Worm (Caenorhabditis elegans): ENCODE data around the gene lsm-4.

Gene lsm-4

DNA sequence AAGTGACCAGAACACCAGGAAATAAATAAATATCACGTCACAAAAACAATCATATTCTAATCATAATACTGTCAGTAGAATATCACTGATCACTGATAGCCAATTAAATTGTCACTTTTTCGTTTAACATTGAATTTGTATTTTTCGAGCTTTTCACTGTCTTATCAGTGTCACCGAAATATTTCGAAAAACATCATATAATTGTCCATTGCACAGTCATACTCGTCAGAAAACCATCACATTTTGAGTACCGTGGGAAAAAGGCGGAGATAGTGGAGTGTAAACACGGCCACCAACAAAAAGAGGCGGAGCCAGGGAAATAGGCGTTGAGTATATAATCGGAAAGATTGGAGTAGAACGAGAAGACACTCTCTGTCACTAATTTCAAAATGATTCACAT lies 24.3 kb upstream of the lsm-4 start:
- TF ChIP-seq nfya-1 (tag; optimal IDR thresholded peaks at IDR 0.05) (no peak), pag-3 (tag; optimal IDR thresholded peaks at IDR 0.05; ENCODE audit: borderline replicate concordance) (no peak), zip-5 (tag; optimal IDR thresholded peaks at IDR 0.05) (no peak), dmd-4 (tag; optimal IDR thresholded peaks at IDR 0.05; ENCODE audit: borderline replicate concordance) (no peak), odd-2 (tag; optimal IDR thresholded peaks at IDR 0.05) (no peak), syd-9 (tag; optimal IDR thresholded peaks at IDR 0.05) (no peak), F13H6.1 (tag; optimal IDR thresholded peaks at IDR 0.05) (no peak), hlh-8 (tag; optimal IDR thresholded peaks at IDR 0.05) (no peak), fkh-10 (GFP tag; optimal IDR thresholded peaks at IDR 0.05) (no peak), mec-3 (tag; optimal IDR thresholded peaks at IDR 0.05; ENCODE audit: borderline replicate concordance) (no peak), tbx-2 (tag; optimal IDR thresholded peaks at IDR 0.05) (no peak), unc-42 (tag; optimal IDR thresholded peaks at IDR 0.05) (no peak), pax-1 (tag; optimal IDR thresholded peaks at IDR 0.05) (no peak), lim-6 (tag; optimal IDR thresholded peaks at IDR 0.05) (no peak), hlh-6 (tag; optimal IDR thresholded peaks at IDR 0.05) (no peak), K09A11.1 (tag; optimal IDR thresholded peaks at IDR 0.05; ENCODE audit: insufficient read depth) (no peak), madf-2 (tag; optimal IDR thresholded peaks at IDR 0.05) (no peak), sox-2 (GFP tag; IDR thresholded peaks at IDR 0.05) (no peak)

DNA sequence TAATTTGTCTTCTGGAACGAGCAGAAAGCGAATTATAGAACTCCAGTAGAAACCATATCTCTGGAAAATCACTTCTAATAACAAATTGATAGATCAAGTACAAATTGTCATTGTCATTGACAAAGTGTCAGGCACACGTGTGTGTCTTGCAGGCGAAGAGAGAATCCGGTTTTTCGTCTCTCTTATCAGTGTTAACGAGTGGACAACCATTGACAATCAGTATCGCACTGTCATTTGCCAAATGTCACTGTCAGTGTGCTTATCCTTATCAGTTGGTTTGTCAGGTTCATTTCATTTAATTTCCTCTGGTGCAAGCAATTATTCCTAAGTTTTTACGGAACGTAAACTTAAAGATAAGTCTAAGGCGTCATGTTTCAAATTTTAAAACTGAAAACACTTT lies 20.6 kb upstream of the lsm-4 start:
- TF ChIP-seq fkh-10 (GFP tag; optimal IDR thresholded peaks at IDR 0.05) (no peak), pag-3 (tag; optimal IDR thresholded peaks at IDR 0.05; ENCODE audit: borderline replicate concordance) (no peak), C38D4.7 (GFP tag; optimal IDR thresholded peaks at IDR 0.05) (no peak), ceh-2 (tag; optimal IDR thresholded peaks at IDR 0.05) (no peak), elt-2 (tag; optimal IDR thresholded peaks at IDR 0.05) (peak; percentile 73), gmeb-2 (tag; optimal IDR thresholded peaks at IDR 0.05) (no peak)

DNA sequence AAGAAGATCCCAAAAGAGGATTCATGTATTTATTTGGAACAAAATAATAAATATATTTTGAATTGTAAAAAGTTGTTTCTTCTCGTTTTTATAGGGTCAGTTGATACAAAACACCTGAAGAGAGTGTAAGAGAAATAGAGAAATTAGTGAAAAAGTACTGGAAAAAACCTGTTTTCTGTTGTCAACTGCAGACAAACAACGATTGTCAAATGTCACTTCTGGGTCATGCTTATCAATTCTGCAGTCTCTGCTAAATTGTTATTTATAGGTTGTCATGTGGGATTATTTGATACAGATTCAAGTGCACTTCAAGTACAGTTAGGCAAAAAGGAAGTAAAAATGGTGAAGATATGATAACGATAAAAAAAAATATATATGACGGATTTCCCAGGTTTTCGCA lies 19.6 kb upstream of the lsm-4 start:
- TF ChIP-seq ceh-24 (tag; optimal IDR thresholded peaks at IDR 0.05) (no peak), elt-4 (tag; optimal IDR thresholded peaks at IDR 0.05) (no peak), ztf-16 (tag; optimal IDR thresholded peaks at IDR 0.05) (no peak), nhr-11 (tag; optimal IDR thresholded peaks at IDR 0.05) (no peak), unc-86 (tag; optimal IDR thresholded peaks at IDR 0.05) (no peak), ceh-2 (tag; optimal IDR thresholded peaks at IDR 0.05) (no peak), ceh-31 (tag; optimal IDR thresholded peaks at IDR 0.05) (no peak), sox-2 (GFP tag; IDR thresholded peaks at IDR 0.05) (no peak), T23F11.4 (GFP tag; optimal IDR thresholded peaks at IDR 0.05) (no peak), odd-2 (tag; optimal IDR thresholded peaks at IDR 0.05) (no peak), pat-9 (tag; optimal IDR thresholded peaks at IDR 0.05) (no peak), fkh-10 (GFP tag; optimal IDR thresholded peaks at IDR 0.05) (no peak), pqm-1 (tag; optimal IDR thresholded peaks at IDR 0.05) (no peak), C08G9.2 (tag; optimal IDR thresholded peaks at IDR 0.05) (no peak), K09A11.1 (tag; optimal IDR thresholded peaks at IDR 0.05; ENCODE audit: insufficient read depth) (no peak), ceh-6 (GFP tag; optimal IDR thresholded peaks at IDR 0.05) (no peak), nhr-232 (tag; optimal IDR thresholded peaks at IDR 0.05) (no peak), pha-2 (tag; optimal IDR thresholded peaks at IDR 0.05) (no peak)

DNA sequence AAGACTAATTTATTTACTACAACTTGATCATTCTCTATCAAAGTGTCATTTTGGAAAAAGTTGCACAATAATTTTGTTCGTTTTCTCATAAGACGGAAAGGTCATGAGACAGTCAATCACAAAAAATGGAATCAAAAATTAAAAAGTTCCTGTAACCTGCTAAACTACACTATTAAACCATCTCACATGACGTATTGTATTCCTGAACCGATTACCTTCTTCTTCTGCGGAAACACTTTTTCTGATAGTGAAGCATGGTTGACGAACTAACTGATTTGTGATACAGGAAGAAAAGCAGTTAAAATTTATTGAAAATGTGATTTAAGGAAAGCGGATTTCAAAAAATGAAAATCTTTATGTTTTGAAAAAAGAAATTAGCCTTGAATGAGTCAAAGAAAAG lies 16.8 kb upstream of the lsm-4 start:
- TF ChIP-seq C08G9.2 (tag; optimal IDR thresholded peaks at IDR 0.05) (no peak), ceh-6 (GFP tag; optimal IDR thresholded peaks at IDR 0.05) (no peak), pag-3 (tag; optimal IDR thresholded peaks at IDR 0.05; ENCODE audit: borderline replicate concordance) (no peak), ztf-16 (tag; optimal IDR thresholded peaks at IDR 0.05) (no peak), ceh-45 (GFP tag; IDR thresholded peaks at IDR 0.05) (no peak), F13H6.1 (tag; optimal IDR thresholded peaks at IDR 0.05) (no peak), sdc-2 (tag; optimal IDR thresholded peaks at IDR 0.05) (no peak), ceh-48 (tag; optimal IDR thresholded peaks at IDR 0.05) (no peak), nhr-232 (tag; optimal IDR thresholded peaks at IDR 0.05) (no peak), hlh-30 (tag; optimal IDR thresholded peaks at IDR 0.05; ENCODE audit: insufficient read depth) (no peak), hlh-15 (tag; optimal IDR thresholded peaks at IDR 0.05) (no peak), dve-1 (tag; optimal IDR thresholded peaks at IDR 0.05) (no peak)

Measured in whole organism, late embryonic.